Fruit fly (Drosophila melanogaster) whole organism, adult: ENCODE results near the gene CG31760.

Experiments
- CG11617 ChIP-seq: fragments of 200-800 bp; sonication (Bioruptor generic); optimal IDR thresholded peaks from 2 replicates; lab custom pipeline; 2017; ENCODE audit warnings: mild to moderate bottlenecking, missing biosample characterization, missing genetic modification reagents, missing genetic modification characterization
- CG12768 ChIP-seq: fragments of 200-800 bp; sonication (Bioruptor generic); optimal IDR thresholded peaks from 2 replicates; lab custom pipeline; 2017; ENCODE audit warnings: missing biosample characterization, missing genetic modification characterization, mild to moderate bottlenecking, moderate library complexity, missing genetic modification reagents
- CG14711 ChIP-seq: fragments of 200-800 bp; sonication (Bioruptor generic); optimal IDR thresholded peaks from 2 replicates; lab custom pipeline; 2018; ENCODE audit warnings: missing biosample characterization, mild to moderate bottlenecking, missing genetic modification characterization, moderate library complexity
- CG1620 ChIP-seq: fragments of 200-800 bp; sonication (Bioruptor generic); optimal IDR thresholded peaks from 2 replicates; lab custom pipeline; 2016; ENCODE audit warnings: missing biosample characterization, missing genetic modification characterization
- CG33017 ChIP-seq: fragments of 200-800 bp; sonication (Bioruptor generic); optimal IDR thresholded peaks from 2 replicates; lab custom pipeline; 2018; ENCODE audit warnings: missing biosample characterization, mild to moderate bottlenecking, missing genetic modification characterization, moderate library complexity
- CG5204 ChIP-seq: fragments of 200-800 bp; sonication (Bioruptor generic); optimal IDR thresholded peaks from 2 replicates; lab custom pipeline; 2016; ENCODE audit warnings: missing biosample characterization, missing genetic modification characterization
- CG7045 ChIP-seq: fragments of 200-800 bp; sonication (Bioruptor generic); optimal IDR thresholded peaks from 2 replicates; lab custom pipeline; 2017; ENCODE audit warnings: missing biosample characterization, mild to moderate bottlenecking, missing genetic modification characterization
- CG7101 ChIP-seq: fragments of 200-800 bp; sonication (Bioruptor generic); optimal IDR thresholded peaks from 2 replicates; lab custom pipeline; 2018; ENCODE audit warnings: missing biosample characterization, mild to moderate bottlenecking, missing genetic modification characterization, moderate library complexity
- Clk ChIP-seq: fragments of 200-800 bp; sonication (Bioruptor generic); optimal IDR thresholded peaks from 2 replicates; lab custom pipeline; 2017; ENCODE audit warnings: missing biosample characterization, missing genetic modification characterization
- Crg-1 ChIP-seq: fragments of 200-800 bp; sonication (Bioruptor generic); optimal IDR thresholded peaks from 2 replicates; lab custom pipeline; 2016; ENCODE audit warnings: missing biosample characterization, missing genetic modification characterization
- Hr96 ChIP-seq: fragments of 200-800 bp; sonication (Bioruptor generic); optimal IDR thresholded peaks from 2 replicates; lab custom pipeline; 2016; ENCODE audit warnings: missing biosample characterization, missing genetic modification characterization
- Mnt ChIP-seq: fragments of 200-800 bp; sonication (Bioruptor generic); optimal IDR thresholded peaks from 2 replicates; lab custom pipeline; 2016; ENCODE audit warnings: missing biosample characterization, mild to moderate bottlenecking, missing genetic modification characterization
- bab1 ChIP-seq: fragments of 200-800 bp; sonication (Bioruptor generic); optimal IDR thresholded peaks from 3 replicates; lab custom pipeline; 2019; ENCODE audit warnings: missing biosample characterization, mild to moderate bottlenecking, missing genetic modification characterization, moderate library complexity
- cic ChIP-seq: fragments of 200-800 bp; sonication (Bioruptor generic); optimal IDR thresholded peaks from 2 replicates; lab custom pipeline; 2017; ENCODE audit warnings: missing biosample characterization, mild to moderate bottlenecking, missing genetic modification characterization, moderate library complexity
- cnc ChIP-seq, 2 experiments: fragments of >200 bp; optimal IDR thresholded peaks; 2 replicates each; lab custom pipeline; 2017
- kay ChIP-seq: fragments of 200-800 bp; sonication (Bioruptor generic); peaks from one replicate; lab custom pipeline; 2016; ENCODE audit warnings: missing biosample characterization, missing genetic modification characterization, borderline replicate concordance
- ovo ChIP-seq: fragments of 200-800 bp; sonication (Bioruptor generic); optimal IDR thresholded peaks from 2 replicates; lab custom pipeline; 2016; ENCODE audit warnings: missing biosample characterization, missing genetic modification characterization
- pad ChIP-seq: fragments of 200-800 bp; sonication (Bioruptor generic); optimal IDR thresholded peaks from 3 replicates; lab custom pipeline; 2017; ENCODE audit warnings: missing biosample characterization, missing genetic modification characterization, mild to moderate bottlenecking, moderate library complexity, missing genetic modification reagents
- tj ChIP-seq: fragments of 200-800 bp; sonication (Bioruptor generic); optimal IDR thresholded peaks from 3 replicates; lab custom pipeline; 2017; ENCODE audit warnings: missing biosample characterization, mild to moderate bottlenecking, missing genetic modification characterization, moderate library complexity
- toe ChIP-seq: fragments of 200-800 bp; sonication (Bioruptor generic); optimal IDR thresholded peaks from 2 replicates; lab custom pipeline; 2016; ENCODE audit warnings: missing biosample characterization, missing genetic modification characterization

The CG31760 gene

dm6 chr2L:12107087-12107486, 35.5 kb upstream of the CG31760 start:
- TF ChIP-seq kay (GFP tag; lab: Kevin White, UChicago) (peak; percentile 96), tj (GFP tag; lab: Kevin White, UChicago) (no peak), cic (GFP tag; lab: Kevin White, UChicago) (peak; percentile 26), Mnt (peak; percentile 6)

- no peak for TF ChIP-seq toe (GFP tag; lab: Kevin White, UChicago)
- peak; percentile 47 for TF ChIP-seq pad (GFP tag; lab: Kevin White, UChicago)
- TF ChIP-seq tj (GFP tag; lab: Kevin White, UChicago), result peak; percentile 17
- no peak for TF ChIP-seq Hr96 (GFP tag; lab: Kevin White, UChicago)
- TF ChIP-seq kay (GFP tag; lab: Kevin White, UChicago), result peak; percentile 95
- TF ChIP-seq Mnt, result no peak
- TF ChIP-seq bab1 (GFP tag; lab: Kevin White, UChicago), result peak; percentile 50
- TF ChIP-seq Crg-1 (GFP tag; lab: Kevin White, UChicago), result no peak
- no peak for TF ChIP-seq Clk (GFP tag; lab: Kevin White, UChicago)
- TF ChIP-seq cnc (optimal IDR thresholded peaks at IDR 0.05; lab: Kevin White, UChicago), result no peak
- TF ChIP-seq CG7101, result peak; percentile 3
- no peak for TF ChIP-seq CG14711 (tag; lab: Kevin White, UChicago)
Measured at dm6 chr2L:12108779-12109564, 33.6 kb upstream of the CG31760 start, which contains the start of the genes Rab6 and Phae1. Gene Rab6, minus strand, starts transcription at chr2L:12109116. Gene Phae1, plus strand, starts transcription at chr2L:12109417.

dm6 chr2L:12110810-12111209, 31.8 kb upstream of the CG31760 start, which contains the start of gene Phae2:
Gene Phae2, plus strand, starts transcription at chr2L:12111110.
- TF ChIP-seq kay (GFP tag; lab: Kevin White, UChicago), result no peak
- no peak for TF ChIP-seq bab1 (GFP tag; lab: Kevin White, UChicago)
- TF ChIP-seq toe (GFP tag; lab: Kevin White, UChicago), result no peak
- no peak for TF ChIP-seq CG7101
- no peak for TF ChIP-seq CG1620 (GFP tag; lab: Kevin White, UChicago)
- no peak for TF ChIP-seq CG7045
- TF ChIP-seq CG11617 (GFP tag; lab: Kevin White, UChicago), result no peak
- TF ChIP-seq Mnt, result no peak
- no peak for TF ChIP-seq ovo (GFP tag; lab: Kevin White, UChicago)
- no peak for TF ChIP-seq CG33017 (tag; lab: Kevin White, UChicago)

dm6 chr2L:12112943-12113557, 29.5 kb upstream of the CG31760 start:
- TF ChIP-seq CG7101 (no peak), CG12768 (GFP tag; lab: Kevin White, UChicago) (no peak), CG5204 (GFP tag; lab: Kevin White, UChicago) (no peak), ovo (GFP tag; lab: Kevin White, UChicago) (no peak), Mnt (no peak), kay (GFP tag; lab: Kevin White, UChicago) (no peak), tj (GFP tag; lab: Kevin White, UChicago) (no peak), bab1 (GFP tag; lab: Kevin White, UChicago) (no peak), CG11617 (GFP tag; lab: Kevin White, UChicago) (no peak), Hr96 (GFP tag; lab: Kevin White, UChicago) (no peak), pad (GFP tag; lab: Kevin White, UChicago) (no peak), Clk (GFP tag; lab: Kevin White, UChicago) (no peak), cic (GFP tag; lab: Kevin White, UChicago) (no peak), CG33017 (tag; lab: Kevin White, UChicago) (no peak)

dm6 chr2L:12114159-12114558, 28.4 kb upstream of the CG31760 start, which contains the start of gene CG17211:
Gene CG17211, plus strand, starts transcription at chr2L:12114360.
- no peak for TF ChIP-seq toe (GFP tag; lab: Kevin White, UChicago)
- TF ChIP-seq Clk (GFP tag; lab: Kevin White, UChicago), result no peak
- TF ChIP-seq CG7045, result no peak
- no peak for TF ChIP-seq CG1620 (GFP tag; lab: Kevin White, UChicago)
- no peak for TF ChIP-seq Crg-1 (GFP tag; lab: Kevin White, UChicago)
- TF ChIP-seq bab1 (GFP tag; lab: Kevin White, UChicago), result no peak
- TF ChIP-seq Hr96 (GFP tag; lab: Kevin White, UChicago), result no peak
- TF ChIP-seq ovo (GFP tag; lab: Kevin White, UChicago), result no peak
- TF ChIP-seq CG12768 (GFP tag; lab: Kevin White, UChicago), result no peak
- no peak for TF ChIP-seq pad (GFP tag; lab: Kevin White, UChicago)
- no peak for TF ChIP-seq cnc (optimal IDR thresholded peaks at IDR 0.05; lab: Kevin White, UChicago)

dm6 chr2L:12115809-12116208, 26.8 kb upstream of the CG31760 start:
- TF ChIP-seq Hr96 (GFP tag; lab: Kevin White, UChicago) (no peak), kay (GFP tag; lab: Kevin White, UChicago) (no peak), ovo (GFP tag; lab: Kevin White, UChicago) (no peak), CG5204 (GFP tag; lab: Kevin White, UChicago) (no peak)
